Fruit fly (Drosophila melanogaster): ENCODE results near the gene CanA-14F.

CanA-14F gene

DNA sequence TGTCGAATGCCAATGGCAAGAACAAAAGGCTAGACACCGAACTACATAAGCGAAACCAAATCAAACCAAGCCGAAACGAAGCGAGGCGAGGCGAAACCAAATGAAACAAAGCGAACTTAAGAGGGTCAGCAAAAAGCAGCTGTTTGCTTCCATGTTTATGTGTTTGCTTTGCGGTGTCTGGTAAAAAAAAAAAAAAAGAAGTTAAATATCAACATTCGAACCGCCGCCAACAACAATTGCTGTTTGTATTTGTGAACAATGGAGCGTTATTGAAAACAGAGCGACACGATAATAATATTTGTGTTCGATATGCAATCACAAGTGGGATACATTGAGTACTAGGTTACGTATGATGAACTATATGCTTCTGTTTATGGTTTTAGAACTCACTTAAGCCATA, 13.3 kb downstream of the CanA-14F start (continued):
- TF ChIP-seq ac (GFP tag; optimal IDR thresholded peaks at IDR 0.05) (peak; percentile 8), Dref (GFP tag; IDR thresholded peaks at IDR 0.05) (no peak), nmo (GFP tag; optimal IDR thresholded peaks at IDR 0.05) (no peak), CG5245 (GFP tag; optimal IDR thresholded peaks at IDR 0.05) (no peak), zf30C (GFP tag; optimal IDR thresholded peaks at IDR 0.05) (no peak), CG6689 (GFP tag; IDR thresholded peaks at IDR 0.05) (no peak), trem (tag; optimal IDR thresholded peaks at IDR 0.05) (no peak), ttk (GFP tag; IDR thresholded peaks at IDR 0.05) (no peak), bsh (GFP tag; optimal IDR thresholded peaks at IDR 0.05) (peak in 1 of 2 experiments; percentile 10), Bdp1 (GFP tag; optimal IDR thresholded peaks at IDR 0.05) (peak; percentile 9), CG17361 (GFP tag; IDR thresholded peaks at IDR 0.05) (no peak), CG4617 (GFP tag; optimal IDR thresholded peaks at IDR 0.05; ENCODE audit: borderline replicate concordance) (no peak), gsb (GFP tag; IDR thresholded peaks at IDR 0.05) (no peak), CG11398 (GFP tag; optimal IDR thresholded peaks at IDR 0.05) (peak; percentile 6), NFAT (GFP tag; IDR thresholded peaks at IDR 0.05) (no peak), HLH4C (GFP tag; IDR thresholded peaks at IDR 0.05; ENCODE audit: partially characterized antibody) (no peak), PHDP (tag; optimal IDR thresholded peaks at IDR 0.05) (peak; percentile 50), NfI (GFP tag; optimal IDR thresholded peaks at IDR 0.05) (peak; percentile 10), otp (GFP tag; IDR thresholded peaks at IDR 0.05) (no peak), CG3407 (GFP tag; optimal IDR thresholded peaks at IDR 0.05) (peak; percentile 13), dmrt11E (tag; optimal IDR thresholded peaks at IDR 0.05) (peak; percentile 19), lmd (GFP tag; IDR thresholded peaks at IDR 0.05) (no peak), CG13296 (GFP tag; optimal IDR thresholded peaks at IDR 0.05) (peak; percentile 62), zen2 (GFP tag; IDR thresholded peaks at IDR 0.05; ENCODE audit: partially characterized antibody) (no peak), CG9215 (GFP tag; IDR thresholded peaks at IDR 0.05) (no peak), CG5180 (GFP tag; optimal IDR thresholded peaks at IDR 0.05) (no peak), fd3F (GFP tag; optimal IDR thresholded peaks at IDR 0.05) (peak; percentile 22), CG1792 (GFP tag; optimal IDR thresholded peaks at IDR 0.05) (no peak), Gug (GFP tag; IDR thresholded peaks at IDR 0.05) (no peak), CG2712 (tag; optimal IDR thresholded peaks at IDR 0.05) (no peak), CG8924 (tag; optimal IDR thresholded peaks at IDR 0.05) (no peak), CG4707 (GFP tag; optimal IDR thresholded peaks at IDR 0.05) (no peak), grau (tag; optimal IDR thresholded peaks at IDR 0.05) (no peak)

DNA sequence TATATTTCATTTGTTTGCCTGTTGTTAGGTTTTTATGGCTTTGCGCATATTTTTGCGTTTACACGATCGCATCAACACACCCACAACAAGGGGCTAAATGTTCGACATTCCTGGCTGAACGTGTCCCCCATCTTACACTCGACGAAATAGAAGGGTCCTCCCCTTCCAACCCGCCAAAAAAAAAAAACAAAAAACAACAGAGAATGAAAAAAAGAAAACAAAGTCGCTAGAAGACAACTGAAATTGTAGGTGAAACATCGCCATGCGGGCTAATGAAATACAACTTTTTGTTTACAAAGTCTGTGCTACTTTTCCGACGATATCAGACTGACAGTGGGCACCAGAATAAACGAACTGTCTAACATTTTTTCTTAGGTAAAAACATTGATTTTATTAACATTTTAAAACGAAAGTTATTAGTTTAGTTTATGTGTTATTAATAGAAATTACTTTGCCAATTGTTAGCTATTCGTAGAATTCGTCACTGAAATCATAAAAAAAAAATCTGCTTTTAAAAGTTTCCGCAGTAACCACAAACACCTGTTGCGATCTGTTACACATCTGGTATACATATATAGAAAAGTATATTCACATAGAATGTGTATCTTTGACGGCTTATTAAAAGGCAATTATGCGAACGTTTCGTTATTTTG, 16.3 kb downstream of the CanA-14F start:
- TF ChIP-seq CG9437 (GFP tag; optimal IDR thresholded peaks at IDR 0.05) (no peak), Ptx1 (GFP tag; IDR thresholded peaks at IDR 0.05) (peak; percentile 11; the same call in 1 of the 2 replicates), row (GFP tag; IDR thresholded peaks at IDR 0.05) (peak; percentile 69), CG13624 (GFP tag; optimal IDR thresholded peaks at IDR 0.05) (no peak), br (optimal IDR thresholded peaks at IDR 0.05) (no peak), dan (GFP tag; IDR thresholded peaks at IDR 0.05) (no peak), so (GFP tag; IDR thresholded peaks at IDR 0.05) (no peak), CG15269 (tag; optimal IDR thresholded peaks at IDR 0.05) (peak; percentile 13), Meics (GFP tag; optimal IDR thresholded peaks at IDR 0.05) (peak; percentile 41), psq (GFP tag; optimal IDR thresholded peaks at IDR 0.05) (no peak), CG2712 (tag; optimal IDR thresholded peaks at IDR 0.05) (no peak), PHDP (tag; optimal IDR thresholded peaks at IDR 0.05) (peak; percentile 7), Dip2 (GFP tag; IDR thresholded peaks at IDR 0.05) (no peak), CG13424 (tag; optimal IDR thresholded peaks at IDR 0.05) (peak; percentile 17), ap (GFP tag; IDR thresholded peaks at IDR 0.05) (no peak), dysf (GFP tag; IDR thresholded peaks at IDR 0.05) (peak; percentile 41; the same call in 2 of the 3 replicates), grau (tag; optimal IDR thresholded peaks at IDR 0.05) (peak; percentile 83), kah (GFP tag; optimal IDR thresholded peaks at IDR 0.05) (peak; percentile 55), CG10565 (GFP tag; optimal IDR thresholded peaks at IDR 0.05) (no peak), salm (tag; optimal IDR thresholded peaks at IDR 0.05) (no peak), Fer3 (tag; optimal IDR thresholded peaks at IDR 0.05) (no peak), gem (tag; optimal IDR thresholded peaks at IDR 0.05) (peak; percentile 44)
